Fruit fly (Drosophila melanogaster) Kc167 (cell line): ENCODE results near the gene I-t.

Experiments used
- Myc ChIP-seq: fragments of >200 bp; optimal IDR thresholded peaks from 2 replicates; lab custom pipeline; 2017; ENCODE audit warnings: missing external identifiers
- h ChIP-seq: fragments of >200 bp; optimal IDR thresholded peaks from 3 replicates; lab custom pipeline; 2018; ENCODE audit warnings: missing external identifiers
- insv ChIP-seq: fragments of >200 bp; optimal IDR thresholded peaks from 3 replicates; lab custom pipeline; 2018; ENCODE audit warnings: missing external identifiers
- psq ChIP-seq: fragments of >200 bp; optimal IDR thresholded peaks from 2 replicates; lab custom pipeline; 2017; ENCODE audit warnings: missing external identifiers

DNA sequence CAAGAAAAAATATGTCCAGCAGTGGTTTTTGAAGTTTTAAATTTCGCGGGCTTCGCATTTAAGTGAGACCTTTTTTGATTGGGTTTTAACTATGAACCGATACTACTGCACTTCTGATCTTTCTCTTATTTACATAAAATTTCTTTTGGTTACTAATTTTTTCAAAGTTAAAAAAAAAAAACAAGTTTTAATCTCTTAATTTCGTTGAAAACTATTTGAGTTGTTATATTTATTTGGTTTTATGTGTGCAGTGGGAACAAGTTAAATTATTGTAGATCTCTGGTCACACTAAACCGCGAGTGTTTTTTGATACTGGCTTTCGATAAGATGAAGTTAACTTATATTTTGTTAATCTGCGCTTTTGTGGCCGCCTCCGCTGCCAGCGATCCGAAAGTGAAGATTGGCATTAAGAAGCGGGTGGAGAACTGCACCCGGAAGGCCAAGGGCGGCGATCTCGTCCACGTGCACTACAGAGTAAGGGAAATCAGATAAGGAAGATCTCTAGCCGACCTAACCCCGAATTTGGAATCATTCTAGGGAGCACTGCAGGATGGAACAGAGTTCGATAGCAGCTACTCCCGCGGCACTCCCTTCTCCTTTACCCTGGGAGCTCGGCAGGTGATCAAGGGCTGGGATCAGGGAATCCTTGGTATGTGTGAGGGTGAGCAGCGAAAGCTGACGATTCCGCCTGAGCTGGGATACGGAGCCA lies 29.7 kb upstream of the I-t start, which contains the start of gene CG14715:
- TF ChIP-seq insv: no peak
- no peak for TF ChIP-seq psq (lab: Kevin White, UChicago)
- TF ChIP-seq h (lab: Kevin White, UChicago): no peak
- TF ChIP-seq Myc (lab: Kevin White, UChicago): no peak
